Worm (Caenorhabditis elegans) whole organism, L4 larva: Measurements from ENCODE around the gene F39H12.1.

Source experiments
- D1046.2 ChIP-seq: fragments of 200-800 bp; sonication (Bioruptor generic); IDR thresholded peaks from 2 replicates; pipeline ENCODE4 v1.3.6; 2022; ENCODE audit warnings: missing genetic modification characterization, missing compliant biosample characterization
- F37D6.2 ChIP-seq: sonication (generic microtip); optimal IDR thresholded peaks from 2 replicates; lab custom pipeline; 2016; ENCODE audit warnings: mild to moderate bottlenecking, missing genetic modification characterization, missing compliant biosample characterization
- T26A8.4 ChIP-seq: fragments of 200-800 bp; sonication (Bioruptor generic); IDR thresholded peaks from 2 replicates; pipeline ENCODE4 v1.3.6; 2022; ENCODE audit warnings: missing genetic modification characterization, missing compliant biosample characterization
- Y75B8A.6 ChIP-seq: fragments of 200-800 bp; sonication (Bioruptor generic); IDR thresholded peaks from 2 replicates; pipeline ENCODE4 v1.3.6; 2022; ENCODE audit warnings: missing genetic modification reagents, missing genetic modification characterization, missing compliant biosample characterization
- ZK546.5 ChIP-seq, 2 experiments: sonication (generic microtip); optimal IDR thresholded peaks; 2 replicates each; lab custom pipeline; 2017; ENCODE audit warnings: missing biosample characterization in 2 of 2, missing genetic modification characterization in 2 of 2
- aha-1 ChIP-seq: fragments of 150-350 bp; peaks from one replicate; lab custom pipeline; 2014; ENCODE audit warnings: missing biosample characterization, missing genetic modification characterization
- ceh-20 ChIP-seq: fragments of 200-800 bp; sonication (Bioruptor generic); IDR thresholded peaks from 2 replicates; pipeline ENCODE4 v1.3.6; 2022; ENCODE audit warnings: missing genetic modification reagents, missing genetic modification characterization, missing compliant biosample characterization
- ces-1 ChIP-seq: fragments of 150-350 bp; sonication (generic microtip); optimal IDR thresholded peaks from 4 replicates; lab custom pipeline; 2014; ENCODE audit warnings: missing biosample characterization, missing genetic modification reagents, missing genetic modification characterization
- daf-12 ChIP-seq: fragments of 150-350 bp; optimal IDR thresholded peaks from 2 replicates; lab custom pipeline; 2014; ENCODE audit warnings: missing biosample characterization, missing genetic modification reagents, missing genetic modification characterization
- daf-16 ChIP-seq, 3 experiments: sonication (generic microtip); optimal IDR thresholded peaks; 2 replicates each; lab custom pipeline; 2016 to 2017; ENCODE audit warnings: missing genetic modification characterization in 3 of 3, missing genetic modification reagents in 3 of 3, mild to moderate bottlenecking in 2 of 3, missing compliant biosample characterization in 2 of 3, missing biosample characterization in 1 of 3, moderate library complexity in 1 of 3
- daf-8 ChIP-seq: fragments of 200-800 bp; sonication (Bioruptor generic); IDR thresholded peaks from 2 replicates; pipeline ENCODE4 v1.3.6; 2022; ENCODE audit warnings: missing genetic modification characterization, missing compliant biosample characterization
- dpl-1 ChIP-seq: fragments of 150-350 bp; optimal IDR thresholded peaks from 2 replicates; lab custom pipeline; 2014; ENCODE audit warnings: missing biosample characterization, missing genetic modification reagents, missing genetic modification characterization
- egl-27 ChIP-seq: sonication (generic microtip); optimal IDR thresholded peaks from 3 replicates; lab custom pipeline; 2017; ENCODE audit warnings: missing biosample characterization, missing genetic modification reagents, missing genetic modification characterization
- hlh-30 ChIP-seq: sonication (generic microtip); optimal IDR thresholded peaks from 2 replicates; lab custom pipeline; 2017; ENCODE audit warnings: antibody characterized with exemption, mild to moderate bottlenecking, missing genetic modification characterization, missing compliant biosample characterization; ENCODE audit not compliant: insufficient read depth
- hmg-1.1 ChIP-seq: fragments of 200-800 bp; sonication (Bioruptor generic); IDR thresholded peaks from 2 replicates; pipeline ENCODE4 v1.3.6; 2022; ENCODE audit warnings: missing genetic modification reagents, missing genetic modification characterization, missing compliant biosample characterization
- jun-1 ChIP-seq: fragments of 150-350 bp; optimal IDR thresholded peaks from 2 replicates; lab custom pipeline; 2014; ENCODE audit warnings: missing biosample characterization, missing genetic modification reagents, missing genetic modification characterization
- lir-3 ChIP-seq: sonication (generic microtip); optimal IDR thresholded peaks from 2 replicates; lab custom pipeline; 2016; ENCODE audit warnings: mild to moderate bottlenecking, missing genetic modification characterization, missing compliant biosample characterization
- madf-9 ChIP-seq: fragments of 200-800 bp; sonication (Bioruptor generic); conservative IDR thresholded peaks from 2 replicates; pipeline ENCODE4 v1.3.6; 2022; ENCODE audit warnings: missing genetic modification reagents, missing genetic modification characterization, missing compliant biosample characterization
- mdl-1 ChIP-seq, 2 experiments: fragments of 150-350 bp in 1 of 2; sonication (generic microtip) in 1 of 2; optimal IDR thresholded peaks; 2 replicates each; lab custom pipeline; 2014 to 2017; ENCODE audit warnings: missing biosample characterization in 2 of 2, missing genetic modification characterization in 2 of 2
- mep-1 ChIP-seq: fragments of 150-350 bp; sonication (generic microtip); optimal IDR thresholded peaks from 3 replicates; lab custom pipeline; 2014; ENCODE audit warnings: missing biosample characterization, missing genetic modification characterization
- mxl-3 ChIP-seq: fragments of 200-800 bp; sonication (Bioruptor generic); optimal IDR thresholded peaks from 2 replicates; lab custom pipeline; 2018; ENCODE audit warnings: mild to moderate bottlenecking, missing genetic modification characterization, missing compliant biosample characterization
- nhr-10 ChIP-seq: fragments of 150-350 bp; optimal IDR thresholded peaks from 2 replicates; lab custom pipeline; 2014; ENCODE audit warnings: missing biosample characterization, missing genetic modification characterization
- nhr-28 ChIP-seq: fragments of 150-350 bp; optimal IDR thresholded peaks from 2 replicates; lab custom pipeline; 2014; ENCODE audit warnings: missing biosample characterization, missing genetic modification characterization
- nhr-41 ChIP-seq: fragments of 200-800 bp; sonication (Bioruptor generic); IDR thresholded peaks from 2 replicates; pipeline ENCODE4 v1.3.6; 2022; ENCODE audit warnings: missing genetic modification reagents, missing genetic modification characterization, missing compliant biosample characterization
- nhr-42 ChIP-seq: fragments of 200-800 bp; sonication (Bioruptor generic); IDR thresholded peaks from 2 replicates; pipeline ENCODE4 v1.3.6; 2022; ENCODE audit warnings: missing genetic modification characterization, missing compliant biosample characterization
- nhr-48 ChIP-seq: sonication (generic microtip); optimal IDR thresholded peaks from 2 replicates; lab custom pipeline; 2016; ENCODE audit warnings: mild to moderate bottlenecking, missing genetic modification characterization, missing compliant biosample characterization
- pha-4 ChIP-seq, 2 experiments: fragments of 150-350 bp in 1 of 2; fragments of 200-800 bp in 1 of 2; sonication (Bioruptor generic) in 1 of 2; IDR thresholded peaks in 1 of 2; optimal IDR thresholded peaks in 1 of 2; 2 replicates each; pipeline versions ENCODE4 v1.3.6 to Lab custom; 2014 to 2022; ENCODE audit warnings: missing genetic modification characterization in 2 of 2, missing genetic modification reagents in 2 of 2, missing biosample characterization in 1 of 2, missing compliant biosample characterization in 1 of 2
- php-3 ChIP-seq: fragments of 200-800 bp; sonication (Bioruptor generic); IDR thresholded peaks from 2 replicates; pipeline ENCODE4 v1.3.6; 2022; ENCODE audit warnings: missing genetic modification reagents, missing genetic modification characterization, missing compliant biosample characterization
- rbr-2 ChIP-seq: sonication (generic microtip); optimal IDR thresholded peaks from 2 replicates; lab custom pipeline; 2016; ENCODE audit warnings: missing genotype, missing genetic modification characterization, missing compliant biosample characterization
- saeg-2 ChIP-seq: fragments of 200-800 bp; sonication (Bioruptor generic); IDR thresholded peaks from 2 replicates; pipeline ENCODE4 v1.3.6; 2022; ENCODE audit warnings: missing genetic modification reagents, missing genetic modification characterization, missing compliant biosample characterization
- snpc-1.2 ChIP-seq: fragments of 200-800 bp; sonication (Bioruptor generic); IDR thresholded peaks from 2 replicates; pipeline ENCODE4 v1.3.6; 2022; ENCODE audit warnings: missing genetic modification reagents, missing genetic modification characterization, missing compliant biosample characterization
- tra-1 ChIP-seq: fragments of 200-800 bp; sonication (Bioruptor generic); IDR thresholded peaks from 2 replicates; pipeline ENCODE4 v1.3.6; 2022; ENCODE audit warnings: missing genetic modification reagents, missing genetic modification characterization, missing compliant biosample characterization
- unc-62 ChIP-seq, 3 experiments: fragments of 150-350 bp in 1 of 3; sonication (generic microtip); optimal IDR thresholded peaks in 2 of 3; peaks in 1 of 3; 1 replicate in 1 of 3; 2 replicates in 2 of 3; lab custom pipeline; 2014 to 2017; ENCODE audit warnings: missing biosample characterization in 3 of 3, missing genetic modification characterization in 3 of 3, missing genetic modification reagents in 3 of 3, missing genotype in 1 of 3
- zfp-3 ChIP-seq: fragments of 200-800 bp; sonication (Bioruptor generic); conservative IDR thresholded peaks from 2 replicates; pipeline ENCODE4 v1.3.6; 2022; ENCODE audit warnings: missing genetic modification reagents, missing genetic modification characterization, missing compliant biosample characterization
- zip-2 ChIP-seq: fragments of 150-350 bp; optimal IDR thresholded peaks from 2 replicates; lab custom pipeline; 2014; ENCODE audit warnings: missing biosample characterization, missing genetic modification characterization
- ztf-11 ChIP-seq: fragments of 150-350 bp; optimal IDR thresholded peaks from 2 replicates; lab custom pipeline; 2014; ENCODE audit warnings: missing biosample characterization, missing genetic modification characterization
- ztf-7 ChIP-seq: fragments of 150-350 bp; optimal IDR thresholded peaks from 2 replicates; lab custom pipeline; 2014; ENCODE audit warnings: missing biosample characterization, missing genetic modification characterization

The F39H12.1 gene

DNA sequence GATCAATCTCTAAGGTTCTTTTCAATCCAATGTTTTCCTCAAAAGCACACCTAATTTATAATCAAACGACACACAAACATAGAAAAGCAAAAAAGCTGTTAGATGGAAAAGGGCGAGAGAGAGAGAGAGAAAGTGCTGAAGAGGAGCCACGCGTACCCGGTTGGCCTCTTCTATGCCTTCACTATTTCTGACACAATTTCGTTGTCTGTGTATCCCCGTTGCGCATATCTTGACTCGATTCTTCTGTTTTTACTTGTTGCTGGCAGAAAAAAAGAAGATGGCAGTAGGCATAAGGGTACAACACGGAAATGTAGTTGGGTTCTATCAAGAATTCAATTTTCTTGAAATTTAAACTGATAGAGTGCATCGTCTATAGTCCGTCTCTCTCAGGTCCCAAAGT, 7.1 kb upstream of the F39H12.1 start (continued):
- TF ChIP-seq ztf-7 (tag; lab: Kevin White, UChicago) (peak; percentile 21), pha-4 (GFP tag; IDR thresholded peaks at IDR 0.05; lab: Robert Waterston, UW) (no peak), pha-4 (tag; optimal IDR thresholded peaks at IDR 0.05; lab: Kevin White, UChicago) (peak; percentile 90), hmg-1.1 (GFP tag; lab: Robert Waterston, UW) (peak; percentile 69; the same call in 1 of the 2 replicates), ZK546.5 (tag; optimal IDR thresholded peaks at IDR 0.05; lab: Kevin White, UChicago) (no peak), D1046.2 (no peak), zip-2 (tag; lab: Kevin White, UChicago) (no peak), tra-1 (GFP tag; lab: Robert Waterston, UW) (no peak), nhr-48 (tag; lab: Kevin White, UChicago) (peak; percentile 27), mep-1 (tag; lab: Kevin White, UChicago) (peak; percentile 63), ces-1 (GFP tag; lab: Kevin White, UChicago) (peak; percentile 46), rbr-2 (tag; lab: Kevin White, UChicago) (peak; percentile 76), unc-62 (GFP tag; optimal IDR thresholded peaks at IDR 0.05 in 1 of 2; lab: Kevin White, UChicago) (peak in 1 of 2 experiments; percentile 97), unc-62 (tag; optimal IDR thresholded peaks at IDR 0.05; lab: Kevin White, UChicago) (no peak), dpl-1 (GFP tag; lab: Kevin White, UChicago) (no peak), lir-3 (tag; lab: Kevin White, UChicago) (no peak), daf-16 (GFP tag; optimal IDR thresholded peaks at IDR 0.05; lab: Kevin White, UChicago) (no peak), daf-16 (tag; optimal IDR thresholded peaks at IDR 0.05; lab: Kevin White, UChicago) (peak; percentile 52), T26A8.4 (GFP tag; lab: Robert Waterston, UW) (no peak), F37D6.2 (tag; lab: Kevin White, UChicago) (peak; percentile 3), mxl-3 (GFP tag; lab: Kevin White, UChicago) (peak; percentile 76), php-3 (GFP tag; lab: Robert Waterston, UW) (no peak), ceh-20 (GFP tag; lab: Robert Waterston, UW) (no peak), jun-1 (tag; lab: Kevin White, UChicago) (peak; percentile 22), hlh-30 (peak; percentile 82)

DNA sequence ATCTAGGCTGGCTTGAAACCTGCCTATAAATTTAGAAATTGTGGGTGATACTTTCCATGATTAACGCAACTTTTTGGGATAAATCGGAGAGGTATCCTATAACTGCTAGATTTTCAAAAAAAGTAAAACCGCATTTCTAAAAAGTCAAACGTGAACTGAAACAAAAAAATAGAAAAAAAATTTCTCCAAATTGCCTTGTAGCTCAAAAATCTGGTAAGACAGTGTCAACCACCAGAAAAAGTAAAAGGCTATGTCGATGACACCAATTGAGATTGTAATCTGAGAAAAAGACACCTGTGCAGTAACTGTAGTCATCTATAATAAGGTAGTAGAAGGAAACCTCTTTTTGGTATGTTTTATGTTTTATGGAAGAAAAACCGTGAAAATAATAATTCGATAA, 6.0 kb upstream of the F39H12.1 start, which contains the start of gene wdr-54:
TSS of gene wdr-54 (plus strand) at position 301 of the 400 bp plus-strand sequence.
- no peak for TF ChIP-seq hlh-30
- TF ChIP-seq mdl-1 (tag; optimal IDR thresholded peaks at IDR 0.05; lab: Kevin White, UChicago), result no peak
- no peak for TF ChIP-seq ztf-11 (tag; lab: Kevin White, UChicago)
- no peak for TF ChIP-seq nhr-42
- TF ChIP-seq madf-9 (GFP tag; lab: Robert Waterston, UW), result no peak
- TF ChIP-seq snpc-1.2, result no peak
- no peak for TF ChIP-seq unc-62 (GFP tag; optimal IDR thresholded peaks at IDR 0.05 in 1 of 2; lab: Kevin White, UChicago)
- no peak for TF ChIP-seq unc-62 (tag; optimal IDR thresholded peaks at IDR 0.05; lab: Kevin White, UChicago)
- no peak for TF ChIP-seq saeg-2 (GFP tag; lab: Robert Waterston, UW)
- no peak for TF ChIP-seq daf-12 (tag; lab: Kevin White, UChicago)
- no peak for TF ChIP-seq zfp-3 (GFP tag; lab: Robert Waterston, UW)
- TF ChIP-seq F37D6.2 (tag; lab: Kevin White, UChicago), result no peak
- TF ChIP-seq nhr-10 (tag; lab: Kevin White, UChicago), result no peak
- TF ChIP-seq Y75B8A.6, result no peak
- TF ChIP-seq daf-8, result no peak
- TF ChIP-seq nhr-41 (GFP tag; lab: Robert Waterston, UW), result no peak
- TF ChIP-seq nhr-28, result no peak
- TF ChIP-seq, all 104 proteins: peak for 0

DNA sequence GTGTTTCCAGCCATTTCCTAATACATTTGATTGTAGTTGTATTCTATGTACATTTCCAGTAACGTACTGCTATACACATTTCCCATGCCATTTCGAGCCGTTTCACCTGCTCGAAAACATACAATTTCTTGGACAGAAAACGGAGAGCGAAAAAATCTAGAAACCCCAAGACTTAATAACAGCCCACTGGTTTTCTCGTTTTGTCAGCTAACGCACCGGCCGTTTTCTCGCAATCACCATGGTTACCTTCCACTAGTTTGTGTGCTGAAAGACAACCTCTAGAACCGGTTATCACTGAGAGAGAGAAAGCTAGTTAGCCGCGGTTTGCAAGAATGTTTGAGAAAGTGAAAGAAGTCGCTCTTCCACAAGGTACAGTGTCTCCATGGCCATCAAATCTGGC, 4.4 kb upstream of the F39H12.1 start:
- TF ChIP-seq aha-1 (peak; percentile 60), egl-27 (tag; lab: Kevin White, UChicago) (no peak)
